Worm (Caenorhabditis elegans): Measurements from ENCODE around the gene F09E10.7.

Gene F09E10.7

ce11 chrX:1501752-1502151 lies at the start of gene F09E10.7:
TSS of gene F09E10.7 (minus strand) at chrX:1501852.
- TF ChIP-seq ahr-1 (tag; optimal IDR thresholded peaks at IDR 0.05) (no peak), C38D4.7 (GFP tag; optimal IDR thresholded peaks at IDR 0.05) (no peak), tbx-2 (tag; optimal IDR thresholded peaks at IDR 0.05) (no peak), eyg-1 (tag; optimal IDR thresholded peaks at IDR 0.05) (no peak), odd-2 (tag; optimal IDR thresholded peaks at IDR 0.05) (no peak), hlh-15 (tag; optimal IDR thresholded peaks at IDR 0.05) (no peak), C08G9.2 (tag; optimal IDR thresholded peaks at IDR 0.05) (no peak), ceh-45 (GFP tag; IDR thresholded peaks at IDR 0.05) (no peak), K02D7.2 (tag; optimal IDR thresholded peaks at IDR 0.05) (no peak), ets-4 (tag; optimal IDR thresholded peaks at IDR 0.05) (no peak), ceh-34 (tag; optimal IDR thresholded peaks at IDR 0.05) (no peak)

- TF ChIP-seq unc-55 (GFP tag; optimal IDR thresholded peaks at IDR 0.05), result no peak
- TF ChIP-seq ceh-24 (tag; optimal IDR thresholded peaks at IDR 0.05), result no peak
- no peak for TF ChIP-seq ceh-9 (tag; optimal IDR thresholded peaks at IDR 0.05)
Observed at ce11 chrX:1549095-1549494, 47.4 kb upstream of the F09E10.7 start.

ce11 chrX:1546878-1547555 lies 45.4 kb upstream of the F09E10.7 start, which contains the start of gene K06A9.1:
TSS of gene K06A9.1 (plus strand) at chrX:1547505.
- TF ChIP-seq elt-4 (tag; optimal IDR thresholded peaks at IDR 0.05) (no peak), ceh-19 (GFP tag; optimal IDR thresholded peaks at IDR 0.05) (no peak), ahr-1 (tag; optimal IDR thresholded peaks at IDR 0.05) (no peak), fkh-6 (tag; optimal IDR thresholded peaks at IDR 0.05) (no peak), nhr-11 (tag; optimal IDR thresholded peaks at IDR 0.05) (no peak), unc-42 (tag; optimal IDR thresholded peaks at IDR 0.05) (no peak)

ce11 chrX:1543432-1543831 lies 41.8 kb upstream of the F09E10.7 start:
- no peak for TF ChIP-seq ceh-22 (tag; optimal IDR thresholded peaks at IDR 0.05)
- TF ChIP-seq ceh-24 (tag; optimal IDR thresholded peaks at IDR 0.05), result no peak

ce11 chrX:1541072-1541471 lies 39.4 kb upstream of the F09E10.7 start:
- TF ChIP-seq ztf-16 (tag; optimal IDR thresholded peaks at IDR 0.05), result no peak
- no peak for TF ChIP-seq sox-4 (tag; optimal IDR thresholded peaks at IDR 0.05)
- TF ChIP-seq pros-1 (tag; optimal IDR thresholded peaks at IDR 0.05), result no peak
- TF ChIP-seq F13H6.1 (tag; optimal IDR thresholded peaks at IDR 0.05), result no peak
- no peak for TF ChIP-seq ceh-45 (GFP tag; IDR thresholded peaks at IDR 0.05)
- no peak for TF ChIP-seq unc-55 (GFP tag; optimal IDR thresholded peaks at IDR 0.05)
- TF ChIP-seq tbx-7 (tag; optimal IDR thresholded peaks at IDR 0.05), result no peak
- no peak for TF ChIP-seq C08G9.2 (tag; optimal IDR thresholded peaks at IDR 0.05)
- TF ChIP-seq ama-1 (optimal IDR thresholded peaks at IDR 0.05), result no peak
- no peak for TF ChIP-seq hlh-13 (GFP tag; optimal IDR thresholded peaks at IDR 0.05)
- no peak for TF ChIP-seq pqm-1 (tag; optimal IDR thresholded peaks at IDR 0.05)
- no peak for TF ChIP-seq dve-1 (tag; optimal IDR thresholded peaks at IDR 0.05)
- TF ChIP-seq ceh-34 (tag; optimal IDR thresholded peaks at IDR 0.05), result no peak
- no peak for TF ChIP-seq ceh-48 (tag; optimal IDR thresholded peaks at IDR 0.05)
- no peak for TF ChIP-seq hlh-30 (tag; optimal IDR thresholded peaks at IDR 0.05; ENCODE audit: insufficient read depth)
- TF ChIP-seq mec-3 (tag; optimal IDR thresholded peaks at IDR 0.05; ENCODE audit: borderline replicate concordance), result no peak
- TF ChIP-seq fax-1 (tag; optimal IDR thresholded peaks at IDR 0.05), result no peak
- TF ChIP-seq pha-4 (tag; optimal IDR thresholded peaks at IDR 0.05), result no peak
